Fruit fly (Drosophila melanogaster): Measurements from ENCODE around the gene CG32119.

CG32119 gene

dm6 chr3L:13232747-13233146, 15.8 kb downstream of the CG32119 start (continued):
- no peak for TF ChIP-seq abd-A (tag; optimal IDR thresholded peaks at IDR 0.05)
- TF ChIP-seq NC2β (GFP tag; optimal IDR thresholded peaks at IDR 0.05) = no peak
- no peak for TF ChIP-seq Ets65A (GFP tag)
- no peak for TF ChIP-seq unpg (GFP tag; optimal IDR thresholded peaks at IDR 0.05)
- peak; percentile 40 for TF ChIP-seq gcm (GFP tag; optimal IDR thresholded peaks at IDR 0.05)
- TF ChIP-seq klu (GFP tag; IDR thresholded peaks at IDR 0.05) = no peak
- no peak for TF ChIP-seq stwl (tag; optimal IDR thresholded peaks at IDR 0.05)
- TF ChIP-seq CG2202 (tag; optimal IDR thresholded peaks at IDR 0.05) = peak; percentile 37
- TF ChIP-seq tx (GFP tag; optimal IDR thresholded peaks at IDR 0.05) = no peak
- no peak for TF ChIP-seq seq (GFP tag; IDR thresholded peaks at IDR 0.05)
- TF ChIP-seq sob (GFP tag; IDR thresholded peaks at IDR 0.05) = no peak
- no peak for TF ChIP-seq rib (GFP tag; IDR thresholded peaks at IDR 0.05)
- no peak for TF ChIP-seq Mrtf (GFP tag; IDR thresholded peaks at IDR 0.05)
- TF ChIP-seq chif (GFP tag; optimal IDR thresholded peaks at IDR 0.05) = no peak
- no peak for TF ChIP-seq CG10321 (GFP tag; IDR thresholded peaks at IDR 0.05)
- TF ChIP-seq cg (GFP tag; optimal IDR thresholded peaks at IDR 0.05) = no peak
- no peak for TF ChIP-seq p53 (GFP tag; optimal IDR thresholded peaks at IDR 0.05)
- TF ChIP-seq row (GFP tag; IDR thresholded peaks at IDR 0.05) = no peak
- TF ChIP-seq ro (GFP tag; IDR thresholded peaks at IDR 0.05) = no peak
- no peak for TF ChIP-seq H2.0 (GFP tag; IDR thresholded peaks at IDR 0.05)
- TF ChIP-seq CG4424 (GFP tag; optimal IDR thresholded peaks at IDR 0.05) = no peak
- no peak for TF ChIP-seq TFAM (GFP tag; optimal IDR thresholded peaks at IDR 0.05)
- TF ChIP-seq emc (GFP tag; optimal IDR thresholded peaks at IDR 0.05) = no peak
- no peak for TF ChIP-seq CG16863 (GFP tag; optimal IDR thresholded peaks at IDR 0.05)
- no peak for TF ChIP-seq CG17802 (tag; optimal IDR thresholded peaks at IDR 0.05)
- TF ChIP-seq her (GFP tag; optimal IDR thresholded peaks at IDR 0.05) = no peak
- no peak for TF ChIP-seq CG11247 (GFP tag; IDR thresholded peaks at IDR 0.05)
- TF ChIP-seq Hsf (GFP tag; optimal IDR thresholded peaks at IDR 0.05) = no peak
- TF ChIP-seq Deaf1 (tag; optimal IDR thresholded peaks at IDR 0.05) = no peak
- TF ChIP-seq slp2 (GFP tag; optimal IDR thresholded peaks at IDR 0.05) = no peak
- TF ChIP-seq HHEX (GFP tag; optimal IDR thresholded peaks at IDR 0.05) = no peak
- TF ChIP-seq dmrt11E (tag; optimal IDR thresholded peaks at IDR 0.05) = peak; percentile 47
- no peak for TF ChIP-seq CG16815 (GFP tag; optimal IDR thresholded peaks at IDR 0.05)
- no peak for TF ChIP-seq CG8359 (GFP tag; optimal IDR thresholded peaks at IDR 0.05; ENCODE audit: borderline replicate concordance)
- no peak for TF ChIP-seq mld (GFP tag; IDR thresholded peaks at IDR 0.05; ENCODE audit: partially characterized antibody)
- TF ChIP-seq CG6813 (GFP tag; optimal IDR thresholded peaks at IDR 0.05) = no peak
- TF ChIP-seq CG13894 (tag; optimal IDR thresholded peaks at IDR 0.05) = no peak
- TF ChIP-seq YL-1 (GFP tag; optimal IDR thresholded peaks at IDR 0.05) = no peak
- TF ChIP-seq amos (GFP tag; IDR thresholded peaks at IDR 0.05; ENCODE audit: partially characterized antibody) = no peak
- no peak for TF ChIP-seq Bdp1 (GFP tag; optimal IDR thresholded peaks at IDR 0.05)
- TF ChIP-seq Bteb2 (GFP tag; optimal IDR thresholded peaks at IDR 0.05) = no peak
- TF ChIP-seq CG15269 (tag; optimal IDR thresholded peaks at IDR 0.05) = no peak
- no peak for TF ChIP-seq Ssrp (tag; optimal IDR thresholded peaks at IDR 0.05)
- TF ChIP-seq cad (GFP tag; optimal IDR thresholded peaks at IDR 0.05) = no peak
- TF ChIP-seq CG3163 (GFP tag; optimal IDR thresholded peaks at IDR 0.05) = no peak
- TF ChIP-seq lab (GFP tag; optimal IDR thresholded peaks at IDR 0.05) = peak; percentile 4
- TF ChIP-seq CG12659 (GFP tag; optimal IDR thresholded peaks at IDR 0.05) = peak; percentile 2
- TF ChIP-seq CG11085 (GFP tag; IDR thresholded peaks at IDR 0.05) = no peak
- no peak for TF ChIP-seq CG7839 (tag; optimal IDR thresholded peaks at IDR 0.05)
- TF ChIP-seq NC2α (GFP tag; optimal IDR thresholded peaks at IDR 0.05) = no peak
- no peak for TF ChIP-seq Bgb (GFP tag; IDR thresholded peaks at IDR 0.05; ENCODE audit: partially characterized antibody)
- TF ChIP-seq CrebB (tag; optimal IDR thresholded peaks at IDR 0.05) = peak; percentile 17

All from whole organism, embryonic.